Worm (Caenorhabditis elegans) whole organism, late embryonic: Measurements from ENCODE around the gene pch-2.
A peak's percentile ranks its signal among the peaks of the same experiment; 100 is the strongest.

Experiments
- F13H6.1 ChIP-seq: sonication (generic microtip); optimal IDR thresholded peaks from 2 replicates; lab custom pipeline; 2016; ENCODE audit warnings: missing genetic modification characterization, missing compliant biosample characterization
- K02D7.2 ChIP-seq: sonication (generic microtip); optimal IDR thresholded peaks from 2 replicates; lab custom pipeline; 2017; ENCODE audit warnings: mild to moderate bottlenecking, missing genetic modification characterization, missing compliant biosample characterization
- K09A11.1 ChIP-seq: sonication (generic microtip); optimal IDR thresholded peaks from 2 replicates; lab custom pipeline; 2017; ENCODE audit warnings: antibody characterized with exemption, mild to moderate bottlenecking, missing genetic modification characterization, missing compliant biosample characterization; ENCODE audit not compliant: insufficient read depth
- T23F11.4 ChIP-seq: fragments of 200-800 bp; sonication (Bioruptor generic); optimal IDR thresholded peaks from 2 replicates; lab custom pipeline; 2018; ENCODE audit warnings: mild to moderate bottlenecking, missing genetic modification characterization, missing compliant biosample characterization
- ahr-1 ChIP-seq: sonication (generic microtip); optimal IDR thresholded peaks from 2 replicates; lab custom pipeline; 2016; ENCODE audit warnings: missing genetic modification characterization, missing compliant biosample characterization
- ama-1 ChIP-seq: fragments of 150-350 bp; optimal IDR thresholded peaks from 2 replicates; lab custom pipeline; 2014
- ceh-14 ChIP-seq: sonication (generic microtip); optimal IDR thresholded peaks from 2 replicates; lab custom pipeline; 2016; ENCODE audit warnings: missing genotype, missing genetic modification characterization, missing compliant biosample characterization
- ceh-22 ChIP-seq: sonication (generic microtip); optimal IDR thresholded peaks from 2 replicates; lab custom pipeline; 2017; ENCODE audit warnings: missing biosample characterization, missing genetic modification characterization
- ceh-24 ChIP-seq: sonication (generic microtip); optimal IDR thresholded peaks from 2 replicates; lab custom pipeline; 2016; ENCODE audit warnings: mild to moderate bottlenecking, missing genetic modification characterization, missing compliant biosample characterization
- ceh-30 ChIP-seq: fragments of 150-350 bp; optimal IDR thresholded peaks from 2 replicates; lab custom pipeline; 2014; ENCODE audit warnings: missing biosample characterization, missing genetic modification characterization
- ceh-48 ChIP-seq: sonication (generic microtip); optimal IDR thresholded peaks from 2 replicates; lab custom pipeline; 2016; ENCODE audit warnings: missing genetic modification characterization, inconsistent platforms, missing compliant biosample characterization
- ceh-6 ChIP-seq: fragments of 200-800 bp; sonication (Bioruptor generic); optimal IDR thresholded peaks from 2 replicates; lab custom pipeline; 2018; ENCODE audit warnings: mild to moderate bottlenecking, missing genetic modification characterization, missing compliant biosample characterization
- ceh-9 ChIP-seq: sonication (generic microtip); optimal IDR thresholded peaks from 2 replicates; lab custom pipeline; 2016; ENCODE audit warnings: mild to moderate bottlenecking, missing genetic modification characterization, inconsistent platforms, missing compliant biosample characterization
- elt-2 ChIP-seq: sonication (generic microtip); optimal IDR thresholded peaks from 2 replicates; lab custom pipeline; 2016; ENCODE audit warnings: missing genetic modification reagents, missing genetic modification characterization, missing compliant biosample characterization
- elt-4 ChIP-seq: sonication (generic microtip); optimal IDR thresholded peaks from 2 replicates; lab custom pipeline; 2016; ENCODE audit warnings: missing genetic modification characterization, missing compliant biosample characterization
- ets-4 ChIP-seq: sonication (generic microtip); optimal IDR thresholded peaks from 2 replicates; lab custom pipeline; 2016; ENCODE audit warnings: missing genetic modification characterization, missing compliant biosample characterization
- fax-1 ChIP-seq: sonication (generic microtip); optimal IDR thresholded peaks from 2 replicates; lab custom pipeline; 2016; ENCODE audit warnings: missing genotype, missing genetic modification characterization, missing compliant biosample characterization
- fkh-10 ChIP-seq: fragments of 150-350 bp; optimal IDR thresholded peaks from 2 replicates; lab custom pipeline; 2014; ENCODE audit warnings: missing biosample characterization, missing genetic modification reagents, missing genetic modification characterization
- fkh-6 ChIP-seq: sonication (generic microtip); optimal IDR thresholded peaks from 2 replicates; lab custom pipeline; 2016; ENCODE audit warnings: missing genetic modification characterization, missing compliant biosample characterization
- hlh-15 ChIP-seq: sonication (generic microtip); optimal IDR thresholded peaks from 2 replicates; lab custom pipeline; 2016; ENCODE audit warnings: missing genetic modification characterization, missing compliant biosample characterization
- hlh-30 ChIP-seq: sonication (generic microtip); optimal IDR thresholded peaks from 2 replicates; lab custom pipeline; 2017; ENCODE audit warnings: antibody characterized with exemption, missing genetic modification characterization, missing compliant biosample characterization; ENCODE audit not compliant: insufficient read depth
- hlh-6 ChIP-seq: sonication (generic microtip); optimal IDR thresholded peaks from 2 replicates; lab custom pipeline; 2016; ENCODE audit warnings: missing genotype, missing genetic modification characterization, missing compliant biosample characterization
- hlh-8 ChIP-seq: sonication (generic microtip); optimal IDR thresholded peaks from 2 replicates; lab custom pipeline; 2016; ENCODE audit warnings: missing genotype, missing genetic modification characterization, missing compliant biosample characterization
- madf-2 ChIP-seq: sonication (generic microtip); optimal IDR thresholded peaks from 2 replicates; lab custom pipeline; 2017; ENCODE audit warnings: missing genetic modification characterization, missing compliant biosample characterization
- mec-3 ChIP-seq: sonication (generic microtip); optimal IDR thresholded peaks from 2 replicates; lab custom pipeline; 2016; ENCODE audit warnings: borderline replicate concordance, missing genetic modification characterization, missing compliant biosample characterization
- npax-4 ChIP-seq: sonication (generic microtip); optimal IDR thresholded peaks from 2 replicates; lab custom pipeline; 2016; ENCODE audit warnings: missing genetic modification characterization, missing compliant biosample characterization
- odd-2 ChIP-seq: sonication (generic microtip); optimal IDR thresholded peaks from 2 replicates; lab custom pipeline; 2017; ENCODE audit warnings: antibody characterized with exemption, mild to moderate bottlenecking, missing genetic modification characterization, missing compliant biosample characterization
- pax-1 ChIP-seq: fragments of 150-350 bp; optimal IDR thresholded peaks from 2 replicates; lab custom pipeline; 2014; ENCODE audit warnings: missing biosample characterization, missing genetic modification characterization
- pha-2 ChIP-seq: sonication (generic microtip); optimal IDR thresholded peaks from 2 replicates; lab custom pipeline; 2017; ENCODE audit warnings: mild to moderate bottlenecking, missing genetic modification characterization, missing compliant biosample characterization
- pha-4 ChIP-seq: fragments of 150-350 bp; optimal IDR thresholded peaks from 2 replicates; lab custom pipeline; 2018; ENCODE audit warnings: missing biosample characterization, missing genetic modification reagents, missing genetic modification characterization
- pqm-1 ChIP-seq: sonication (generic microtip); optimal IDR thresholded peaks from 2 replicates; lab custom pipeline; 2016; ENCODE audit warnings: missing genetic modification characterization, missing compliant biosample characterization
- sdc-2 ChIP-seq: sonication (generic microtip); optimal IDR thresholded peaks from 2 replicates; lab custom pipeline; 2016; ENCODE audit warnings: missing genotype, missing genetic modification characterization, missing compliant biosample characterization
- sox-4 ChIP-seq: sonication (generic microtip); optimal IDR thresholded peaks from 2 replicates; lab custom pipeline; 2017; ENCODE audit warnings: mild to moderate bottlenecking, missing genetic modification characterization, inconsistent platforms, missing compliant biosample characterization
- syd-9 ChIP-seq: sonication (generic microtip); optimal IDR thresholded peaks from 2 replicates; lab custom pipeline; 2016; ENCODE audit warnings: mild to moderate bottlenecking, missing genetic modification characterization, moderate library complexity, missing compliant biosample characterization
- unc-3 ChIP-seq, 2 experiments: fragments of 200-800 bp in 1 of 2; sonication (Bioruptor generic) in 1 of 2; sonication (generic microtip) in 1 of 2; conservative IDR thresholded peaks in 1 of 2; optimal IDR thresholded peaks in 1 of 2; 2 replicates each; pipeline versions ENCODE4 v1.3.6 to Lab custom; 2016 to 2022; ENCODE audit warnings: missing compliant biosample characterization in 2 of 2, missing genetic modification characterization in 2 of 2, missing genetic modification reagents in 1 of 2
- unc-42 ChIP-seq: sonication (generic microtip); optimal IDR thresholded peaks from 2 replicates; lab custom pipeline; 2016; ENCODE audit warnings: missing genotype, missing genetic modification characterization, missing compliant biosample characterization
- unc-86 ChIP-seq: sonication (generic microtip); optimal IDR thresholded peaks from 2 replicates; lab custom pipeline; 2016; ENCODE audit warnings: missing genetic modification characterization, missing compliant biosample characterization
- zip-5 ChIP-seq: sonication (generic microtip); optimal IDR thresholded peaks from 2 replicates; lab custom pipeline; 2016; ENCODE audit warnings: missing genetic modification characterization, missing compliant biosample characterization
- ztf-16 ChIP-seq: sonication (generic microtip); optimal IDR thresholded peaks from 2 replicates; lab custom pipeline; 2017; ENCODE audit warnings: missing genetic modification characterization, missing compliant biosample characterization

Gene pch-2

ce11 chrII:8128273-8129039 lies 29.7 kb upstream of the pch-2 start (continued):
- TF ChIP-seq ztf-16 (tag; lab: Kevin White, UChicago) = no peak
- TF ChIP-seq elt-2 (tag; lab: Kevin White, UChicago) = no peak
- TF ChIP-seq hlh-30 (tag; lab: Kevin White, UChicago) = peak; percentile 10
- TF ChIP-seq unc-42 (tag; lab: Kevin White, UChicago) = peak; percentile 1
- no peak for TF ChIP-seq pha-4
- no peak for TF ChIP-seq ahr-1
- TF ChIP-seq unc-86 = no peak
- TF ChIP-seq T23F11.4 (GFP tag; lab: Kevin White, UChicago) = peak; percentile 57
- TF ChIP-seq unc-3 (GFP tag; conservative IDR thresholded peaks at IDR 0.05; lab: Robert Waterston, UW) = no peak
- TF ChIP-seq unc-3 (tag; optimal IDR thresholded peaks at IDR 0.05; lab: Kevin White, UChicago) = no peak
- no peak for TF ChIP-seq odd-2
- no peak for TF ChIP-seq K09A11.1 (tag; lab: Kevin White, UChicago)
- peak; percentile 12 for TF ChIP-seq hlh-8 (tag; lab: Kevin White, UChicago)
- TF ChIP-seq fax-1 (tag; lab: Kevin White, UChicago) = no peak
- TF ChIP-seq ets-4 (tag; lab: Kevin White, UChicago) = no peak
- peak; percentile 72 for TF ChIP-seq hlh-6 (tag; lab: Kevin White, UChicago)
- peak; percentile 30 for TF ChIP-seq ceh-14 (tag; lab: Kevin White, UChicago)
- TF ChIP-seq ceh-22 = no peak
- peak; percentile 63 for TF ChIP-seq sox-4 (tag; lab: Kevin White, UChicago)
- TF ChIP-seq sdc-2 (tag; lab: Kevin White, UChicago) = peak; percentile 72
- peak; percentile 1 for TF ChIP-seq pha-2 (tag; lab: Kevin White, UChicago)
- peak; percentile 70 for TF ChIP-seq syd-9
- TF ChIP-seq ama-1 = no peak
- no peak for TF ChIP-seq ceh-9 (tag; lab: Kevin White, UChicago)
- TF ChIP-seq ceh-24 (tag; lab: Kevin White, UChicago) = no peak
- no peak for TF ChIP-seq zip-5 (tag; lab: Kevin White, UChicago)

DNA sequence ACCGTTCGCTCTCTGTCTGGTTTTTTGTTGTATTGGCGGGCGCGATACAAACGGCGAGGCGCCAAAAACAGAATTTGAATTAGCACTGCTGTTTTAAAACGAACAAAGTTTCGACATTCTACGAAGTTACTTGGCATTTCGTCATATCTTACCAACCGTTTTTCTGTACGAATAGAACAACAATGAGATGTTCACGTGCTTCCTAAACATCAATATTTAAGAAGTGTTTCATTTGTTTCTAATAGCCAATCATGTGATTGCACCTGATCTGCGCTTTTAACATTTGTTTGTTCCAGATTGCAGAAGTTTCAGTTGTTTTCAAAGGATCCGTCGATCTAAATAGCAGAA lies 29.1 kb upstream of the pch-2 start:
- TF ChIP-seq ceh-6 (GFP tag; lab: Kevin White, UChicago) = no peak
- no peak for TF ChIP-seq mec-3
- no peak for TF ChIP-seq ceh-30 (tag; lab: Kevin White, UChicago)
- no peak for TF ChIP-seq ceh-48
- no peak for TF ChIP-seq fax-1 (tag; lab: Kevin White, UChicago)
- no peak for TF ChIP-seq fkh-6 (tag; lab: Kevin White, UChicago)
- no peak for TF ChIP-seq elt-4 (tag; lab: Kevin White, UChicago)
- no peak for TF ChIP-seq ama-1
- TF ChIP-seq pax-1 (tag; lab: Kevin White, UChicago) = no peak
- no peak for TF ChIP-seq F13H6.1 (tag; lab: Kevin White, UChicago)
- no peak for TF ChIP-seq ceh-24 (tag; lab: Kevin White, UChicago)
- TF ChIP-seq hlh-30 (tag; lab: Kevin White, UChicago) = no peak
- TF ChIP-seq unc-3 (GFP tag; conservative IDR thresholded peaks at IDR 0.05; lab: Robert Waterston, UW) = no peak
- no peak for TF ChIP-seq unc-3 (tag; optimal IDR thresholded peaks at IDR 0.05; lab: Kevin White, UChicago)
- no peak for TF ChIP-seq odd-2

ce11 chrII:8129495-8130010 lies 28.6 kb upstream of the pch-2 start, which contains the start of gene ulp-4:
ulp-4 (plus strand) TSS chrII:8129960.
- TF ChIP-seq elt-4 (tag; lab: Kevin White, UChicago) (no peak), npax-4 (tag; lab: Kevin White, UChicago) (no peak), hlh-15 (no peak), pha-2 (tag; lab: Kevin White, UChicago) (no peak), K09A11.1 (tag; lab: Kevin White, UChicago) (no peak), madf-2 (no peak), sox-4 (tag; lab: Kevin White, UChicago) (no peak), unc-3 (GFP tag; conservative IDR thresholded peaks at IDR 0.05; lab: Robert Waterston, UW) (no peak), unc-3 (tag; optimal IDR thresholded peaks at IDR 0.05; lab: Kevin White, UChicago) (no peak), F13H6.1 (tag; lab: Kevin White, UChicago) (no peak), K02D7.2 (no peak), fkh-10 (GFP tag; lab: Kevin White, UChicago) (no peak), pqm-1 (tag; lab: Kevin White, UChicago) (no peak)
